Worm (Caenorhabditis elegans): ENCODE results near the gene C45G7.4.

DNA sequence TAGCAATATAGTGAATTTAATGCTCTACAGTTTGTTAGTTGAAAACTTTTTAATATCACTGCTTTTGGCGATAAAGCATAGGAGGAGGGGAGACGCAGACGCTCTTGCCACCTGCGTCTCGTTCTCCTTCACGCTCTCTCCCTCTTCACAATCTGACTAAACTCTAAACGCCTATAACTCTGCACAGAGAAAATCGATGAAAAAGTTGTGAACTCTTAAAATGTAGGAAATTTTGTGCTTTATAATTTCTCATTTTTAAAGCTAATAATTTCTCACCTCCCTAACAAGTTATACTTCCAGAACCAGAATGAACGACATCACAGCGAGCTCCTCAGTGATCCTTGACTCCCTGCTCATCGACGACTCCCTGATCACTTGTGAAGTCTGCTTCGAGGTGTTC is at the start of gene C45G7.4:
- no peak for TF ChIP-seq unc-39 (tag; optimal IDR thresholded peaks at IDR 0.05)
- TF ChIP-seq pha-4 (tag; optimal IDR thresholded peaks at IDR 0.05): no peak
- TF ChIP-seq ztf-11 (tag; optimal IDR thresholded peaks at IDR 0.05): no peak
- TF ChIP-seq nhr-28 (tag; optimal IDR thresholded peaks at IDR 0.05): no peak
- no peak for TF ChIP-seq nhr-2 (tag; optimal IDR thresholded peaks at IDR 0.05)

All from whole organism, mixed stage, embryonic.